Worm (Caenorhabditis elegans) whole organism, midembryonic: ENCODE data around the gene nsph-1.1.

Source experiments
- T22C8.4 ChIP-seq: fragments of 200-800 bp; sonication (Bioruptor generic); IDR thresholded peaks from 2 replicates; pipeline ENCODE4 v1.3.6; 2022; ENCODE audit warnings: missing genetic modification characterization, missing compliant biosample characterization
- cog-1 ChIP-seq: sonication (generic microtip); optimal IDR thresholded peaks from 2 replicates; lab custom pipeline; 2016; ENCODE audit warnings: missing genetic modification characterization, missing compliant biosample characterization
- flt-1 ChIP-seq: fragments of 200-800 bp; sonication (Bioruptor generic); IDR thresholded peaks from 2 replicates; pipeline ENCODE4 v1.3.6; 2022; ENCODE audit warnings: missing genetic modification characterization, missing compliant biosample characterization
- klf-2 ChIP-seq: fragments of 200-800 bp; sonication (Bioruptor generic); conservative IDR thresholded peaks from 2 replicates; pipeline ENCODE4 v1.3.6; 2022; ENCODE audit warnings: missing genetic modification reagents, missing genetic modification characterization, missing compliant biosample characterization
- med-1 ChIP-seq: sonication (generic microtip); optimal IDR thresholded peaks from 2 replicates; lab custom pipeline; 2017; ENCODE audit warnings: missing genetic modification characterization, mild to moderate bottlenecking, missing compliant biosample characterization, antibody characterized with exemption, missing genetic modification reagents; ENCODE audit not compliant: insufficient read depth
- ref-1 ChIP-seq: fragments of 200-800 bp; sonication (Bioruptor generic); conservative IDR thresholded peaks from 2 replicates; pipeline ENCODE4 v1.3.6; 2022; ENCODE audit warnings: missing genetic modification reagents, missing genetic modification characterization, missing compliant biosample characterization
- tab-1 ChIP-seq: fragments of 200-800 bp; sonication (Bioruptor generic); IDR thresholded peaks from 2 replicates; pipeline ENCODE4 v1.3.6; 2022; ENCODE audit warnings: missing genetic modification characterization, missing compliant biosample characterization
- ztf-23 ChIP-seq: fragments of 200-800 bp; sonication (Bioruptor generic); IDR thresholded peaks from 2 replicates; pipeline ENCODE4 v1.3.6; 2022; ENCODE audit warnings: missing genetic modification reagents, missing genetic modification characterization, missing compliant biosample characterization
- ztf-29 ChIP-seq: fragments of 200-800 bp; sonication (Bioruptor generic); IDR thresholded peaks from 2 replicates; pipeline ENCODE4 v1.3.6; 2022; ENCODE audit warnings: missing genetic modification reagents, missing genetic modification characterization, missing compliant biosample characterization

The nsph-1.1 gene

DNA sequence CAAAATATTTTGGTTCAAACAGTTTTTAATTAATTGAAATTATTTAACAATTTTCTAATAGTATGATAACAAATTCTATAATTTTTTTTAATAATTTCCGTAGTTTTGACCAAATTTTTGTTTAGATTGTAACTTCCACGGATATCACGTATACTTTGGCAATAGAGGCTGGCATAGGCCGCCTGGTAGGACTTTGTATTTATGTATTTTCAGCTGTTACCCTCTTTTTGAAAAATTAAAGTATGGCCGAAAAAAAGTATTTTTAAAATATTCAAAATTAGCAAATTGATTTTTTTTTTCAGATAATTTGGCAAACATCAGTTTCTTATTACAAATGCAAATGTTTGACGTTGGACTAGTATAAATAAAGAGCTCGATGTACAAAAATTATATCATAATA lies at the start of gene nsph-1.1, which contains the start of gene K08F8.15:
Gene nsph-1.1 (plus strand): TSS at position 301 of the 400 bp plus-strand sequence.
Gene K08F8.15 (plus strand): TSS at position 335 of the 400 bp plus-strand sequence.
- TF ChIP-seq ztf-29 (GFP tag; lab: Robert Waterston, UW) (no peak), med-1 (no peak), klf-2 (GFP tag; lab: Robert Waterston, UW) (no peak), T22C8.4 (GFP tag; lab: Robert Waterston, UW) (no peak)

- TF ChIP-seq ref-1 (no peak), klf-2 (GFP tag; lab: Robert Waterston, UW) (no peak)
Measured at ce11 chrII:8717579-8717978, 49.0 kb upstream of the nsph-1.1 start.

DNA sequence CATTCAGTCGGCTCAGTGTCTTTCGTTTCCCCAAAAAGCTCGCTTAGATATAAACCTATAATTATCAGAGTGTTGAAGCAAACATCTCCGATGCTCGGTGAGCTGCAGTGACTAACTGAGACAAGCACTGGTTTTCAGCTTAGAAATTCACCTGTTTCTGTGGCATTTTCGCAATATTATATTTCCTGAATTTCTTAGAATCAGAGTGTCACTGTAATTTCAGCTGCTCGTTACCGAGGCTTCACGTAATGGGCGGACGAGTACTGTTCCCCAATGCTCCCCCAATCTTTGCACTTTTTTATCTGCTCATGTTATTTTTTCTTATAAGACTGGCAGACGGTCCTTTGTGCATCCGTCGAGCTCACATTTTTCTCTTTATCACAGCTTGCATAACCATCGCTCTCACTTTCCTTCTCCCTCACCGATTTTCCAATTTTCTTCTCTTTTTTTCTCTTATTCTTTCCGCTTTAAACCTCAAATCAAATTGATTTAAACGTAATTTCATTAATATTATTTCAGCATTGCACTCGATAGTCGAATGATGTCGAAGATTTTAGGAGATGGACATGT lies 44.5 kb upstream of the nsph-1.1 start, which contains the start of gene trcs-2:
Gene trcs-2 (plus strand): TSS at position 520 of the 570 bp plus-strand sequence.
- TF ChIP-seq klf-2 (GFP tag; lab: Robert Waterston, UW) (no peak), med-1 (no peak), ref-1 (no peak), T22C8.4 (GFP tag; lab: Robert Waterston, UW) (no peak), ztf-29 (GFP tag; lab: Robert Waterston, UW) (no peak), tab-1 (GFP tag; lab: Robert Waterston, UW) (no peak), cog-1 (tag; lab: Kevin White, UChicago) (no peak), ztf-23 (GFP tag; lab: Robert Waterston, UW) (no peak), flt-1 (GFP tag; lab: Robert Waterston, UW) (no peak)

- TF ChIP-seq klf-2 (GFP tag; lab: Robert Waterston, UW) = no peak
- TF ChIP-seq flt-1 (GFP tag; lab: Robert Waterston, UW) = no peak
- TF ChIP-seq tab-1 (GFP tag; lab: Robert Waterston, UW) = no peak
- no peak for TF ChIP-seq cog-1 (tag; lab: Kevin White, UChicago)
- no peak for TF ChIP-seq ref-1
- TF ChIP-seq ztf-29 (GFP tag; lab: Robert Waterston, UW) = no peak
- TF ChIP-seq T22C8.4 (GFP tag; lab: Robert Waterston, UW) = no peak
Measured at ce11 chrII:8726700-8727099, 39.9 kb upstream of the nsph-1.1 start, which contains the start of gene T01B7.9. T01B7.9 (minus strand) TSS chrII:8726800.

DNA sequence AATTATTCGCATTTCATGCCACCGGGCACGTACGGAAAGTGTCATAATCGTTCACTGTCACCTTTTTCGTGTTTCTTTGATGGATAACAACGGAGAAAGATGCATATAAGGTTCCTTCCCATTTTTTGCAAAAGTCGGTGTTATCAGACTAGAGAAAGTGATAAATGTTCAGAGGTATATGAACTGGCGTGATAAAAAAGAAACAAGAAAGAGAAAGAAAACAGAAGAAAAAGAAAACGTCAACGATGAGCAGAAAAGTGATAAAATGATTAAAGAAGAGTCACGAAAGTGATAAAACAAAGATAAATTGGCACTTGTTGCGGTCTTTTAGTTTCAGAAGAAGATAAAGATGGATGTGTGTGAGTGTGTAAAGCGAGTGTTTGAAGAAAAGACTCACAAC lies 36.3 kb upstream of the nsph-1.1 start:
- TF ChIP-seq ztf-29 (GFP tag; lab: Robert Waterston, UW) = no peak

DNA sequence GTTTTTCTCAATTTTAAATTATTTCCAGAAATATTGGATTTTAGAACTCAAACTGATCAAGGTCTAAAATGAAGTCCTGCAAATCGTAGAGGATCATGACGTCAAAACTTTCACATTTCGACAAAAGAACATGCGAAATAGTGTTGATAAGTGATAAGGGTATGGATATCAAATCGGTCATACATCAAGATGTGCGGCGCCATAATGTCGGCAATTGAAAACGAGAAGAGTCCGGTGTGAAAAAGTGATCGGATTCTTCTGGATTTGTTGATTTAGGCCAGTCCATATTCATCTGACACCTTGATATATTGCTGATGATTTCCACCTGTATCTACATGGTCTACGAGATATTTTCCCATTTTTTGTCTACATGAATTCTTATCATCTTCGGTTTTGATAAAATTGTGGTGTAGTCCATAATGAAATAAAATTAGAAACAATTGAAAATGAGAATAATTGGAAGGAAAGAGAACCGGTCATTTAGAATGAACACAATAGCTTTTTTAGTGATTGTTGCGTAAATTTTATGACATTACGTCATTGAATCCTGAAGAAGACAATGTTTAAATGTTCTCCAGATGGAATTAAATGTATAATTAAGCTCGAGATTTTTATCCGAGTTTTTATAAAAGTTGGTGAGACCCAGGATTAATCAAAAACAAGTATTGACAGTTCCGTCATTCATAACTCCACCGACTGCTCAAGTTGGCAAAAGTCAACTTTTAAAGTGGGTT lies 35.4 kb upstream of the nsph-1.1 start:
- TF ChIP-seq ztf-29 (GFP tag; lab: Robert Waterston, UW) = no peak
- TF ChIP-seq klf-2 (GFP tag; lab: Robert Waterston, UW) = no peak
- TF ChIP-seq flt-1 (GFP tag; lab: Robert Waterston, UW) = no peak
- TF ChIP-seq T22C8.4 (GFP tag; lab: Robert Waterston, UW) = no peak
- no peak for TF ChIP-seq ref-1
- no peak for TF ChIP-seq cog-1 (tag; lab: Kevin White, UChicago)
- no peak for TF ChIP-seq med-1
- TF ChIP-seq ztf-23 (GFP tag; lab: Robert Waterston, UW) = no peak
- no peak for TF ChIP-seq tab-1 (GFP tag; lab: Robert Waterston, UW)

DNA sequence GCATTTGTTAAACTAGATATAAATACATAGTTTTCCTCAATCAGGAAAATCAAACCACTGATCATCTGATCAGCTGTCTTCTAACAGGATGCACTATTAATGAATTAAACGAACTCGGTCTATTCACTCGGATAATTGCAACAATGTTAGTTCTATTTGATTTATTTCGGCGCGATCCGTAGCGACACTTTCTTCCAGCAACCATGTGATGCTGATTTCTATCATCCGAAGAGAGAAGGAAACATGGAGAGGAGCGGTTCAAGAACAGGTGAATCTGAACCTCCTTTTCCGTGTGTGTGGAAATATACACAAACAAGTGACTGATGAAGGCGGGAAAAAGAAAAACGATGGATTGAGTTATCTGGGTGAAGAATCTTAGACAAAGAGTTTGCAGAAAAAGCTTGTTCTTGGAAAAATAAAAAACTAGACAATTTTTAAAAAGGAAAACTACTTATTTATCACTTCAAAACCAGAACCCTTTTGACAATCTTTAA lies 34.8 kb upstream of the nsph-1.1 start:
- TF ChIP-seq klf-2 (GFP tag; lab: Robert Waterston, UW) (no peak), tab-1 (GFP tag; lab: Robert Waterston, UW) (no peak), ref-1 (no peak), med-1 (no peak), ztf-29 (GFP tag; lab: Robert Waterston, UW) (no peak), T22C8.4 (GFP tag; lab: Robert Waterston, UW) (no peak), cog-1 (tag; lab: Kevin White, UChicago) (no peak), flt-1 (GFP tag; lab: Robert Waterston, UW) (no peak), ztf-23 (GFP tag; lab: Robert Waterston, UW) (no peak)

ce11 chrII:8732339-8733100 lies 34.1 kb upstream of the nsph-1.1 start, which contains the start of gene rol-6:
rol-6 (plus strand) TSS chrII:8733050.
- TF ChIP-seq T22C8.4 (GFP tag; lab: Robert Waterston, UW) = no peak
- no peak for TF ChIP-seq ztf-29 (GFP tag; lab: Robert Waterston, UW)
- no peak for TF ChIP-seq ref-1
- no peak for TF ChIP-seq med-1
- TF ChIP-seq klf-2 (GFP tag; lab: Robert Waterston, UW) = no peak
- no peak for TF ChIP-seq flt-1 (GFP tag; lab: Robert Waterston, UW)
- no peak for TF ChIP-seq tab-1 (GFP tag; lab: Robert Waterston, UW)
- no peak for TF ChIP-seq ztf-23 (GFP tag; lab: Robert Waterston, UW)
- no peak for TF ChIP-seq cog-1 (tag; lab: Kevin White, UChicago)

ce11 chrII:8733627-8734026 lies 32.9 kb upstream of the nsph-1.1 start:
- no peak for TF ChIP-seq ref-1
- TF ChIP-seq cog-1 (tag; lab: Kevin White, UChicago) = no peak
- TF ChIP-seq ztf-23 (GFP tag; lab: Robert Waterston, UW) = no peak
- TF ChIP-seq flt-1 (GFP tag; lab: Robert Waterston, UW) = no peak
- no peak for TF ChIP-seq tab-1 (GFP tag; lab: Robert Waterston, UW)
- no peak for TF ChIP-seq ztf-29 (GFP tag; lab: Robert Waterston, UW)
- no peak for TF ChIP-seq med-1
- no peak for TF ChIP-seq T22C8.4 (GFP tag; lab: Robert Waterston, UW)
- no peak for TF ChIP-seq klf-2 (GFP tag; lab: Robert Waterston, UW)
